Worm (Caenorhabditis elegans) whole organism, L2 larva: Measurements from ENCODE around the gene B0001.3.

Experiments used
- R02D3.7 ChIP-seq: fragments of 150-350 bp; optimal IDR thresholded peaks from 2 replicates; lab custom pipeline; 2014; ENCODE audit warnings: missing biosample characterization, missing genetic modification characterization
- ZK546.5 ChIP-seq: sonication (generic microtip); optimal IDR thresholded peaks from 2 replicates; lab custom pipeline; 2017; ENCODE audit warnings: missing biosample characterization, missing genetic modification characterization
- aly-2 ChIP-seq: fragments of 150-350 bp; optimal IDR thresholded peaks from 2 replicates; lab custom pipeline; 2014; ENCODE audit warnings: missing biosample characterization, missing genetic modification characterization
- ama-1 ChIP-seq: fragments of 150-350 bp; optimal IDR thresholded peaks from 2 replicates; lab custom pipeline; 2018; ENCODE audit warnings: inconsistent platforms
- lsy-2 ChIP-seq, 2 experiments: fragments of 150-350 bp in 1 of 2; sonication (generic microtip) in 1 of 2; optimal IDR thresholded peaks; 2 replicates each; lab custom pipeline; 2014 to 2017; ENCODE audit warnings: missing biosample characterization in 2 of 2, missing genetic modification characterization in 2 of 2
- mab-5 ChIP-seq: fragments of 150-350 bp; optimal IDR thresholded peaks from 2 replicates; lab custom pipeline; 2014; ENCODE audit warnings: missing biosample characterization, missing genetic modification characterization
- unc-62 ChIP-seq: fragments of 150-350 bp; optimal IDR thresholded peaks from 2 replicates; lab custom pipeline; 2014; ENCODE audit warnings: missing biosample characterization, missing genetic modification reagents, missing genetic modification characterization

DNA sequence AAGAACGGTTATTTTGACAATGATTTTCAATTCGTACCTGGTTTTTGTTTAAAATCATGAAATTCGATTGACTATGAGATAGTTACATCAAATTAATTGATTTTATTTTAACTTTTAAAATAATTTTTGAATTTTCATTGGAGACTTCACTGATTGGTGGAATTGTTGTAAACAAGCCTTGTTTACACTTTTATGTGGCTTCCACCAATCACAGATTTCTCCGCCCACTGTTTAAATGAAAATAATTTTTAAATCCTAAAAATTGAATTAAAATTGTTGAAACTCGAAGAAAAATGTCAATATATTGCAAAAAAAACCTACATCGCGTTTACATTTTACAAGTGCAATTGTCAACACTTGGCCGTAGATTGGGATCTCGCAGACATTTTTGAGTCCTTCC, 25.0 kb downstream of the B0001.3 start:
- no peak for TF ChIP-seq unc-62
- TF ChIP-seq R02D3.7 (tag; lab: Kevin White, UChicago), result no peak
- no peak for TF ChIP-seq lsy-2 (tag; optimal IDR thresholded peaks at IDR 0.05; lab: Kevin White, UChicago)
- no peak for TF ChIP-seq mab-5 (tag; lab: Kevin White, UChicago)
- no peak for TF ChIP-seq ZK546.5
- no peak for TF ChIP-seq ama-1 (lab: Kevin White, UChicago)
- no peak for TF ChIP-seq aly-2
